Fruit fly (Drosophila melanogaster) whole organism, embryonic: ENCODE data around the gene GC.

ENCODE experiments used
- Adf1 ChIP-seq: fragments of 200-800 bp; sonication (Bioruptor generic); IDR thresholded peaks from 2 replicates; pipeline ENCODE4 v1.3.6; 2022; ENCODE audit warnings: missing biosample characterization, missing genetic modification characterization
- Bgb ChIP-seq: fragments of 200-800 bp; sonication (Bioruptor generic); IDR thresholded peaks from 2 replicates; pipeline ENCODE4 v1.3.6; 2022; ENCODE audit warnings: missing biosample characterization, missing genetic modification characterization; ENCODE audit not compliant: partially characterized antibody
- CG10462 ChIP-seq: fragments of 200-800 bp; sonication (Bioruptor generic); optimal IDR thresholded peaks from 2 replicates; lab custom pipeline; 2016; ENCODE audit warnings: missing biosample characterization, missing genetic modification characterization
- CG12104 ChIP-seq: fragments of 200-800 bp; sonication (Bioruptor generic); optimal IDR thresholded peaks from 3 replicates; lab custom pipeline; 2016; ENCODE audit warnings: missing biosample characterization, missing genetic modification characterization
- CG12744 ChIP-seq: fragments of 200-800 bp; sonication (Bioruptor generic); optimal IDR thresholded peaks from 2 replicates; lab custom pipeline; 2016; ENCODE audit warnings: missing biosample characterization, missing genetic modification characterization
- CG13287 ChIP-seq: fragments of 200-800 bp; sonication (Bioruptor generic); IDR thresholded peaks from 2 replicates; pipeline ENCODE4 v1.3.6; 2022; ENCODE audit warnings: missing biosample characterization, missing genetic modification characterization; ENCODE audit not compliant: partially characterized antibody
- CG14710 ChIP-seq: fragments of 200-800 bp; sonication (Bioruptor generic); optimal IDR thresholded peaks from 3 replicates; lab custom pipeline; 2019; ENCODE audit warnings: missing biosample characterization, mild to moderate bottlenecking, missing genetic modification characterization, moderate library complexity
- CG1529 ChIP-seq: fragments of 200-800 bp; sonication (Bioruptor generic); optimal IDR thresholded peaks from 3 replicates; lab custom pipeline; 2018; ENCODE audit warnings: missing biosample characterization, missing genetic modification characterization
- CG17829 ChIP-seq: fragments of 200-800 bp; optimal IDR thresholded peaks from 2 replicates; lab custom pipeline; 2019; ENCODE audit warnings: missing biosample characterization, mild to moderate bottlenecking, missing genetic modification characterization, moderate library complexity
- CG18262 ChIP-seq: fragments of 200-800 bp; optimal IDR thresholded peaks from 3 replicates; lab custom pipeline; 2019; ENCODE audit warnings: missing biosample characterization, mild to moderate bottlenecking, missing genetic modification characterization, moderate library complexity
- CG18599 ChIP-seq: fragments of 200-800 bp; sonication (Bioruptor generic); optimal IDR thresholded peaks from 3 replicates; lab custom pipeline; 2017; ENCODE audit warnings: missing biosample characterization, missing genetic modification characterization, mild to moderate bottlenecking, moderate library complexity, missing genetic modification reagents
- CG2129 ChIP-seq: fragments of 200-800 bp; sonication (Bioruptor generic); IDR thresholded peaks from 2 replicates; pipeline ENCODE4 v1.3.6; 2022; ENCODE audit warnings: missing biosample characterization, missing genetic modification characterization; ENCODE audit not compliant: partially characterized antibody
- CG2199 ChIP-seq: fragments of 200-800 bp; sonication (Bioruptor generic); IDR thresholded peaks from 3 replicates; pipeline ENCODE4 v1.3.6; 2022; ENCODE audit warnings: missing biosample characterization, missing genetic modification characterization
- CG2889 ChIP-seq: fragments of 200-800 bp; sonication (Bioruptor generic); IDR thresholded peaks from 3 replicates; pipeline ENCODE4 v1.3.6; 2022; ENCODE audit warnings: missing biosample characterization, missing genetic modification characterization
- CG30020 ChIP-seq: fragments of 200-800 bp; optimal IDR thresholded peaks from 2 replicates; lab custom pipeline; 2019; ENCODE audit warnings: missing biosample characterization, mild to moderate bottlenecking, missing genetic modification characterization, moderate library complexity
- CG31365 ChIP-seq: fragments of 200-800 bp; sonication (Bioruptor generic); optimal IDR thresholded peaks from 2 replicates; lab custom pipeline; 2018; ENCODE audit warnings: missing biosample characterization, mild to moderate bottlenecking, missing genetic modification characterization
- CG33557 ChIP-seq: fragments of 200-800 bp; sonication (Bioruptor generic); optimal IDR thresholded peaks from 2 replicates; lab custom pipeline; 2019; ENCODE audit warnings: missing biosample characterization, mild to moderate bottlenecking, missing genetic modification characterization, moderate library complexity
- CG34376 ChIP-seq: fragments of 200-800 bp; sonication (Bioruptor generic); optimal IDR thresholded peaks from 2 replicates; lab custom pipeline; 2018; ENCODE audit warnings: missing biosample characterization, mild to moderate bottlenecking, missing genetic modification characterization
- CG7987 ChIP-seq: fragments of 200-800 bp; sonication (Bioruptor generic); optimal IDR thresholded peaks from 2 replicates; lab custom pipeline; 2018; ENCODE audit warnings: missing biosample characterization, mild to moderate bottlenecking, missing genetic modification characterization, moderate library complexity
- CG8290 ChIP-seq, 3 experiments: fragments of 200-800 bp; sonication (Bioruptor generic); optimal IDR thresholded peaks; 2 replicates each; lab custom pipeline; 2016 to 2019; ENCODE audit warnings: missing biosample characterization in 3 of 3, missing genetic modification characterization in 3 of 3, mild to moderate bottlenecking in 2 of 3, moderate library complexity in 1 of 3
- CG8359 ChIP-seq: fragments of 200-800 bp; sonication (Bioruptor generic); optimal IDR thresholded peaks from 2 replicates; lab custom pipeline; 2017; ENCODE audit warnings: missing biosample characterization, mild to moderate bottlenecking, missing genetic modification characterization, borderline replicate concordance
- CG9797 ChIP-seq: fragments of 200-800 bp; sonication (Bioruptor generic); optimal IDR thresholded peaks from 3 replicates; lab custom pipeline; 2018; ENCODE audit warnings: missing biosample characterization, mild to moderate bottlenecking, missing genetic modification characterization
- CkIIα-i1 ChIP-seq: fragments of 200-800 bp; sonication (Bioruptor generic); IDR thresholded peaks from 2 replicates; pipeline ENCODE4 v1.3.6; 2022; ENCODE audit warnings: missing biosample characterization, missing genetic modification characterization
- Deaf1 ChIP-seq: fragments of 200-800 bp; optimal IDR thresholded peaks from 3 replicates; lab custom pipeline; 2019; ENCODE audit warnings: missing biosample characterization, mild to moderate bottlenecking, missing genetic modification characterization, moderate library complexity
- Dip3 ChIP-seq: fragments of 200-800 bp; sonication (Bioruptor generic); optimal IDR thresholded peaks from 3 replicates; lab custom pipeline; 2016; ENCODE audit warnings: missing biosample characterization, missing genetic modification characterization
- Dll ChIP-seq: fragments of 200-800 bp; sonication (Bioruptor generic); IDR thresholded peaks from 4 replicates; pipeline ENCODE4 v1.3.6; 2022; ENCODE audit warnings: missing biosample characterization, missing genetic modification characterization; ENCODE audit not compliant: partially characterized antibody
- Ets97D ChIP-seq: fragments of 200-800 bp; sonication (Bioruptor generic); optimal IDR thresholded peaks from 3 replicates; lab custom pipeline; 2016; ENCODE audit warnings: missing biosample characterization, missing genetic modification characterization
- H15 ChIP-seq: fragments of 200-800 bp; sonication (Bioruptor generic); IDR thresholded peaks from 3 replicates; pipeline ENCODE4 v1.3.6; 2022; ENCODE audit warnings: missing biosample characterization, missing genetic modification characterization
- Hmr ChIP-seq: fragments of 200-800 bp; sonication (Bioruptor generic); optimal IDR thresholded peaks from 3 replicates; lab custom pipeline; 2017; ENCODE audit warnings: mild to moderate bottlenecking, missing biosample characterization, missing genetic modification reagents, missing genetic modification characterization
- MESR4 ChIP-seq: fragments of 200-800 bp; sonication (Bioruptor generic); optimal IDR thresholded peaks from 2 replicates; lab custom pipeline; 2018; ENCODE audit warnings: missing biosample characterization, mild to moderate bottlenecking, missing genetic modification characterization, moderate library complexity
- NFAT ChIP-seq: fragments of 200-800 bp; sonication (Bioruptor generic); IDR thresholded peaks from 2 replicates; pipeline ENCODE4 v1.3.6; 2022; ENCODE audit warnings: missing biosample characterization, missing genetic modification characterization
- Scr ChIP-seq: fragments of 200-800 bp; sonication (Bioruptor generic); IDR thresholded peaks from 2 replicates; pipeline ENCODE4 v1.3.6; 2022; ENCODE audit warnings: missing biosample characterization, missing genetic modification characterization; ENCODE audit not compliant: partially characterized antibody
- YL-1 ChIP-seq: fragments of 200-800 bp; sonication (Bioruptor generic); optimal IDR thresholded peaks from 3 replicates; lab custom pipeline; 2017; ENCODE audit warnings: missing biosample characterization, mild to moderate bottlenecking, missing genetic modification characterization
- amos ChIP-seq: fragments of 200-800 bp; sonication (Bioruptor generic); IDR thresholded peaks from 2 replicates; pipeline ENCODE4 v1.3.6; 2022; ENCODE audit warnings: missing biosample characterization, missing genetic modification characterization; ENCODE audit not compliant: partially characterized antibody
- ci ChIP-seq: fragments of 200-800 bp; sonication (Bioruptor generic); IDR thresholded peaks from 3 replicates; pipeline ENCODE4 v1.3.6; 2022; ENCODE audit warnings: missing biosample characterization, missing genetic modification characterization
- crol ChIP-seq: fragments of 200-800 bp; sonication (Bioruptor generic); IDR thresholded peaks from 2 replicates; pipeline ENCODE4 v1.3.6; 2022; ENCODE audit warnings: missing biosample characterization, missing genetic modification characterization
- exex ChIP-seq: fragments of 200-800 bp; sonication (Bioruptor generic); optimal IDR thresholded peaks from 4 replicates; lab custom pipeline; 2018; ENCODE audit warnings: missing biosample characterization, mild to moderate bottlenecking, missing genetic modification characterization, moderate library complexity
- fd96Cb ChIP-seq: fragments of 200-800 bp; sonication (Bioruptor generic); optimal IDR thresholded peaks from 2 replicates; lab custom pipeline; 2018; ENCODE audit warnings: missing biosample characterization, mild to moderate bottlenecking, missing genetic modification characterization, moderate library complexity
- hkb ChIP-seq, 2 experiments: fragments of 200-800 bp in 1 of 2; fragments of >200 bp in 1 of 2; sonication (Bioruptor generic) in 1 of 2; IDR thresholded peaks in 1 of 2; optimal IDR thresholded peaks in 1 of 2; 2 replicates each; pipeline versions ENCODE4 v1.3.6 to Lab custom; 2017 to 2022; ENCODE audit warnings: missing biosample characterization in 1 of 2, missing genetic modification characterization in 1 of 2
- prd ChIP-seq, 3 experiments: fragments of >200 bp in 2 of 3; fragments of 200-800 bp in 1 of 3; sonication (Bioruptor generic) in 1 of 3; optimal IDR thresholded peaks in 2 of 3; IDR thresholded peaks in 1 of 3; 2 replicates in 2 of 3; 3 replicates in 1 of 3; pipeline versions ENCODE4 v1.3.6 to Lab custom; 2017 to 2022; ENCODE audit warnings: missing biosample characterization in 1 of 3, missing genetic modification characterization in 1 of 3
- pros ChIP-seq: fragments of 200-800 bp; sonication (Bioruptor generic); optimal IDR thresholded peaks from 3 replicates; lab custom pipeline; 2019; ENCODE audit warnings: missing biosample characterization, mild to moderate bottlenecking, missing genetic modification characterization, moderate library complexity
- psq ChIP-seq: fragments of 200-800 bp; sonication (Bioruptor generic); optimal IDR thresholded peaks from 2 replicates; lab custom pipeline; 2017; ENCODE audit warnings: missing biosample characterization, missing genetic modification characterization
- pzg ChIP-seq: fragments of 200-800 bp; sonication (Bioruptor generic); optimal IDR thresholded peaks from 3 replicates; lab custom pipeline; 2018; ENCODE audit warnings: missing biosample characterization, mild to moderate bottlenecking, missing genetic modification characterization, moderate library complexity
- run ChIP-seq: fragments of 200-800 bp; sonication (Bioruptor generic); optimal IDR thresholded peaks from 3 replicates; lab custom pipeline; 2018; ENCODE audit warnings: missing biosample characterization, mild to moderate bottlenecking, missing genetic modification characterization
- slbo ChIP-seq: fragments of 200-800 bp; sonication (Bioruptor generic); IDR thresholded peaks from 2 replicates; pipeline ENCODE4 v1.3.6; 2022; ENCODE audit warnings: missing biosample characterization, missing genetic modification characterization
- sob ChIP-seq: fragments of 200-800 bp; sonication (Bioruptor generic); IDR thresholded peaks from 2 replicates; pipeline ENCODE4 v1.3.6; 2022; ENCODE audit warnings: missing biosample characterization, missing genetic modification characterization

Gene GC

DNA sequence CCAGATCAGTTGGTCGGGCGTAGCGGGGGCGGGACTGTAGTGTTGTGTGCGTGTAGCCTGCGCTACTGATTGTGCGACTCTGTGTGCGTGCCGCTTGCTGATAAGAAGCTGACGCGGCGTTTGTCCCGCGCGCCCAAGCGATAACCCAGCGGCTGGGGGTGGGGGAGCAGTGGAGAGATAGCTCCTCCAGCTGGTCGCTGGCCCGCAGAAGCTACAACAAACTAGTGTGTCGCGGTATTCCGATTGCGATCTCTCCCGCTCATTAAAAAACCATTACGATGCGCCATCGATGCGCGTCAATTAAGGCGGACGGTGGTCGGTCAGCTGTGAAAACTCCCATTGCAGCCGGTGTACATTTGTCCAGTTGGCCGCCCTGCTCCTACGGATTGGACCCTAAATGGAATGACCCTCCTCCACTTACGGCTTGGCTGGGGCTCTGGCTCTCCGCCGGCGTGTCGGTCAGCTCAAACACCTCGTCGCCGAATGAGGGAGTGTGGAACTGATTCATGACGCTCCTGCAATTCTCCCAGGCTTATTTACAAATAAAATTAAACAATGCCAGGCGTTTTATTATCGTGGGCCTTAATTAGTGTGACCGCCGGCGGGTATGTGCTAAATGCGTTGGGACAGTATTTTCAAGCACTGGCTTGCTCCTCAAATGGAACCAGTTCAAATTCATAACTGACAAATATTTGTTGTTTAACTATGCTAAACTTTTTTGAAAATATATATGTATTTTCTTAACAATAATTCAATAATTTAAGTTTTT, 26.9 kb downstream of the GC start, which contains the start of gene CG12104 (continued):
- TF ChIP-seq CG34376 (GFP tag; lab: Kevin White, UChicago) (peak; percentile 55), CG14710 (peak; percentile 57), Scr (GFP tag; lab: Robert Waterston, UW) (peak; percentile 21; the same call in 1 of the 2 replicates), NFAT (no peak), amos (peak; percentile 35; the same call in 1 of the 2 replicates), CG2889 (no peak), Hmr (GFP tag; lab: Kevin White, UChicago) (peak; percentile 51), prd (optimal IDR thresholded peaks at IDR 0.05; lab: Kevin White, UChicago) (no peak), prd (GFP tag; IDR thresholded peaks at IDR 0.05; lab: Robert Waterston, UW) (no peak), fd96Cb (tag; lab: Kevin White, UChicago) (no peak), CG8359 (GFP tag; lab: Kevin White, UChicago) (no peak), CG2129 (GFP tag; lab: Robert Waterston, UW) (no peak), hkb (optimal IDR thresholded peaks at IDR 0.05; lab: Kevin White, UChicago) (no peak), hkb (GFP tag; IDR thresholded peaks at IDR 0.05; lab: Robert Waterston, UW) (0 out of 2 replicates have a peak, but pooled peaks have one; percentile 8), CkIIα-i1 (GFP tag; lab: Robert Waterston, UW) (no peak), ci (GFP tag; lab: Robert Waterston, UW) (0 out of 3 replicates have a peak, but pooled peaks have one; percentile 14), CG31365 (tag; lab: Kevin White, UChicago) (no peak), CG10462 (GFP tag; lab: Kevin White, UChicago) (peak; percentile 24), CG12104 (GFP tag; lab: Kevin White, UChicago) (peak; percentile 88), Adf1 (peak; percentile 73), CG17829 (tag; lab: Kevin White, UChicago) (peak; percentile 29), CG13287 (GFP tag; lab: Robert Waterston, UW) (0 out of 2 replicates have a peak, but pooled peaks have one; percentile 20), CG8290 (GFP tag; optimal IDR thresholded peaks at IDR 0.05; lab: Kevin White, UChicago) (no peak), CG8290 (tag; optimal IDR thresholded peaks at IDR 0.05; lab: Kevin White, UChicago) (peak in 1 of 2 experiments; percentile 13), CG1529 (GFP tag; lab: Kevin White, UChicago) (peak; percentile 27), CG18599 (no peak), CG2199 (GFP tag; lab: Robert Waterston, UW) (peak; percentile 68; the same call in 1 of the 3 replicates), Bgb (GFP tag; lab: Robert Waterston, UW) (peak; percentile 27; the same call in 1 of the 2 replicates), crol (GFP tag; lab: Robert Waterston, UW) (peak; percentile 96), CG9797 (GFP tag; lab: Kevin White, UChicago) (peak; percentile 74), slbo (GFP tag; lab: Robert Waterston, UW) (peak; percentile 38; the same call in 1 of the 2 replicates), Dll (GFP tag; lab: Robert Waterston, UW) (peak; percentile 34; the same call in 1 of the 4 replicates), CG12744 (GFP tag; lab: Kevin White, UChicago) (no peak), Dip3 (GFP tag; lab: Kevin White, UChicago) (no peak), Deaf1 (tag; lab: Kevin White, UChicago) (no peak), exex (peak; percentile 99), pros (GFP tag; lab: Kevin White, UChicago) (no peak), sob (GFP tag; lab: Robert Waterston, UW) (0 out of 2 replicates have a peak, but pooled peaks have one; percentile 14), MESR4 (GFP tag; lab: Kevin White, UChicago) (peak; percentile 62), CG7987 (GFP tag; lab: Kevin White, UChicago) (peak; percentile 12), YL-1 (GFP tag; lab: Kevin White, UChicago) (peak; percentile 41), CG18262 (peak; percentile 16), H15 (no peak), CG33557 (GFP tag; lab: Kevin White, UChicago) (peak; percentile 64), psq (GFP tag; lab: Kevin White, UChicago) (no peak), run (tag; lab: Kevin White, UChicago) (peak; percentile 18), pzg (GFP tag; lab: Kevin White, UChicago) (peak; percentile 58), Ets97D (GFP tag; lab: Kevin White, UChicago) (peak; percentile 90), CG30020 (tag; lab: Kevin White, UChicago) (peak; percentile 22)
